Fruit fly (Drosophila melanogaster): ENCODE results near the gene bsf.

The bsf gene

DNA sequence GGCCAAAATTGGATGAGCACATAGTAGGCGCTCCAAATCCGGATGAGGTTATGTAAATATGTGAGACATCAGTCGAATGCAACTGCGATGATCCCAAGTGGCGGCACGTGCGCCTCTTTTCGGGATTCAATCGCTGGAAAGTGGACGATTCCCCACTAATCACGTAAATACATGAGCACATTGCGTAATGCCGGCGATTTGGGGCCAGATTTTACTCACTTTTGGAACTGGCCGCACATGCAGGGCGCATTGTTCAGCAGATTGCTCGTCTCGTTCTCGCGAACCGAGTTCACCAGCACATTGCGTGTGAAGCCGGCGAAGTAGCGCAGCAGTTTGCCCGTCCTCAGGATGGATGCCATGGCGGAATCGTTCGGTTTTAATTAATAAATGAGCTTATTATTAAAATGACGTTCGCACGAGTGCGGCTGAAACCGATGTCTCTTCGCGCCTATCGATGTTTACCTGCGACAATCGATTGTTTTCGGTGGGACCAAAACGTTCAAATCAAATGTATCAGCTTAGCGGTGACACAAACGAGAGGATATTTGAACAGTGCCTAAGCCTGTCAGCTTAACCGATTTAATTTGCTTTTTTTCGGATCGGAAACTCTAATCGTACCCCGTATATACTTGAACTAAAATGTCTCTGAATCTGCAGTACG, at the start of gene bsf, which contains the start of gene Ntf-2r:
Gene bsf (minus strand): TSS at position 460 of the 661 bp plus-strand sequence.
Gene Ntf-2r (plus strand): TSS at position 522 of the 661 bp plus-strand sequence.
- peak; percentile 21 for TF ChIP-seq Hr83 (GFP tag; optimal IDR thresholded peaks at IDR 0.05; ENCODE audit: poor library complexity, severe bottlenecking)
- TF ChIP-seq Myc (optimal IDR thresholded peaks at IDR 0.05) = peak; percentile 44
- no peak for TF ChIP-seq HLH106 (tag; optimal IDR thresholded peaks at IDR 0.05)
- TF ChIP-seq rgr (GFP tag; optimal IDR thresholded peaks at IDR 0.05) = no peak
- no peak for TF ChIP-seq Mio (GFP tag; optimal IDR thresholded peaks at IDR 0.05)
- TF ChIP-seq usp (GFP tag; optimal IDR thresholded peaks at IDR 0.05) = no peak
- TF ChIP-seq Vsx2 (GFP tag; optimal IDR thresholded peaks at IDR 0.05; ENCODE audit: partially characterized antibody) = no peak
- TF ChIP-seq foxo (GFP tag; optimal IDR thresholded peaks at IDR 0.05) = no peak
- no peak for TF ChIP-seq N (GFP tag; optimal IDR thresholded peaks at IDR 0.05)
- no peak for TF ChIP-seq h (GFP tag; optimal IDR thresholded peaks at IDR 0.05)
- TF ChIP-seq dmrt93B (GFP tag; optimal IDR thresholded peaks at IDR 0.05) = no peak
- TF ChIP-seq CrebA (GFP tag; optimal IDR thresholded peaks at IDR 0.05; ENCODE audit: borderline replicate concordance) = no peak
- TF ChIP-seq dl (GFP tag; optimal IDR thresholded peaks at IDR 0.05; ENCODE audit: insufficient read depth in 1 of 2, partially characterized antibody in 2 of 2) = no peak
- TF ChIP-seq Rel (GFP tag; optimal IDR thresholded peaks at IDR 0.05) = no peak
- TF ChIP-seq Rel (tag; optimal IDR thresholded peaks at IDR 0.05) = no peak

DNA sequence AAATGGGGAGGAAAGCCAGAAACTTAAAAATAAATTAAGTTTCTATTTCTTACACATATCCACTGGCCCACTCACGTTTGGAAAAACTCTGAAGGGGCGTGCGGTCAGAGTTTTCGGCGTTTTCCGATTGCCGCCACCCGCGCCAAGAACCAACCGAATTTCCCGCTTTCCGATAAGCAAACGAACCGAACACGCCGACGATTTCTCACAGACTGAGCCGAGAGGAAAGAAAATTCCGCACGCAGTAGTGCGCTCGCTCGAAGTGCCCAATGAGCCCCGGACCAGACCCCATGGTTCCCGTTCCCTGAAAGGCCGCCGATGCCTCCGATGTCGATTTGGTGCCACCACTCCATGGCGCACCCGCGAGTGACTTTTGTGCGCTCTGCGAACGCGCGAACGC, 49.4 kb upstream of the bsf start, which contains the start of gene kon:
Gene kon (minus strand): TSS at position 219 of the 400 bp plus-strand sequence.
- TF ChIP-seq dmrt93B (GFP tag; optimal IDR thresholded peaks at IDR 0.05) (no peak), Mio (GFP tag; optimal IDR thresholded peaks at IDR 0.05) (no peak), foxo (GFP tag; optimal IDR thresholded peaks at IDR 0.05) (no peak)

DNA sequence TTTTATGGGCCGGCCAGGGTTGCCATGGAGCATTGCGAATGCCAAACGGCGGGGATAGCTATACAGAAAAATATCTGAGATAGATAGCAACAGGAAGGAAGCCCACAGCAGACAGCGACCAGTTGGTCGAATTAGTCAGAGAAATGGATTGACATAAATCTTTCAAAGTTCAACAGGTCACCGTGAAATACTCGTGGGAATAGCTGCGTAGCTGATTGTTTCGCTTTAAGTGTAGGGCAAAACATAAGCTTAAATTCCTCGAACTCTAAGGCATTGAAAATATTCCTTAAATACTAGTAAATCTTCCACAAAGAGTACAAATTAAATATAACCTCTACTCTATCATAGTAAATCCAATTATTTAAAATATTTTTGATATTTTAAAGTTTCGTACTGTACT, 45.5 kb upstream of the bsf start:
- TF ChIP-seq HLH106 (tag; optimal IDR thresholded peaks at IDR 0.05) (no peak), br (GFP tag; optimal IDR thresholded peaks at IDR 0.05) (no peak), OdsH (GFP tag; optimal IDR thresholded peaks at IDR 0.05) (no peak), Dif (GFP tag; optimal IDR thresholded peaks at IDR 0.05; ENCODE audit: partially characterized antibody) (no peak), Myc (optimal IDR thresholded peaks at IDR 0.05) (no peak), foxo (GFP tag; optimal IDR thresholded peaks at IDR 0.05) (no peak), N (GFP tag; optimal IDR thresholded peaks at IDR 0.05) (no peak), psq (GFP tag; optimal IDR thresholded peaks at IDR 0.05) (no peak), lola (GFP tag; optimal IDR thresholded peaks at IDR 0.05) (no peak), usp (GFP tag; optimal IDR thresholded peaks at IDR 0.05) (no peak), GATAd (GFP tag; optimal IDR thresholded peaks at IDR 0.05) (no peak), Rel (GFP tag; optimal IDR thresholded peaks at IDR 0.05) (no peak), Rel (tag; optimal IDR thresholded peaks at IDR 0.05) (no peak), fru (GFP tag; optimal IDR thresholded peaks at IDR 0.05) (no peak), pan (optimal IDR thresholded peaks at IDR 0.05) (no peak), Hr83 (GFP tag; optimal IDR thresholded peaks at IDR 0.05; ENCODE audit: poor library complexity, severe bottlenecking) (no peak), Sp1 (GFP tag; optimal IDR thresholded peaks at IDR 0.05) (no peak), jim (GFP tag; optimal IDR thresholded peaks at IDR 0.05) (no peak), CG9705 (GFP tag; optimal IDR thresholded peaks at IDR 0.05) (no peak), dl (GFP tag; optimal IDR thresholded peaks at IDR 0.05; ENCODE audit: insufficient read depth in 1 of 2, partially characterized antibody in 2 of 2) (no peak)

DNA sequence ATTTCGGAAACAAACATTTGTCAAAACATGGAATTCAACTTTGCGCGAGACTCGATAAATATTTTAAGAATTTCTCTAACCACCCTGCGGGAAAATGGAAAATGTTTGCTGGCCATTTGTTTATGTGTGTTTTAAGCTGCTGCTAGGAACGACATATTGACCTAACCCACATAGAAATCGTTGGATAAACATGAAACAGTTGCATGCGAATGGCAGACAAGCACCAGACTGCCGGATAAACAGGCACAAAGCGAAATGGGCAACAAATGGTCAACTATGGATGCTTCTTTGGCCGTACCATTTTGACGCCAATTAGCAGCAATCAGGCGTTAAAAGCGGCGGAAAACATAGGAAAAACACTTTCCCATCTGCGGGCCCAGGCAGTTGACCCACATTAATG, 42.4 kb upstream of the bsf start:
- TF ChIP-seq dsf (GFP tag; optimal IDR thresholded peaks at IDR 0.05; ENCODE audit: borderline replicate concordance) = no peak
- TF ChIP-seq CG9705 (GFP tag; optimal IDR thresholded peaks at IDR 0.05) = no peak

- TF ChIP-seq dmrt93B (GFP tag; optimal IDR thresholded peaks at IDR 0.05) (no peak), foxo (GFP tag; optimal IDR thresholded peaks at IDR 0.05) (no peak), sage (GFP tag; optimal IDR thresholded peaks at IDR 0.05) (no peak), rgr (GFP tag; optimal IDR thresholded peaks at IDR 0.05) (no peak), usp (GFP tag; optimal IDR thresholded peaks at IDR 0.05) (no peak)
Observed at dm6 chr2L:18493122-18493521, 38.7 kb upstream of the bsf start.

- TF ChIP-seq dmrt93B (GFP tag; optimal IDR thresholded peaks at IDR 0.05) (no peak), Mio (GFP tag; optimal IDR thresholded peaks at IDR 0.05) (no peak), Myc (optimal IDR thresholded peaks at IDR 0.05) (no peak), Abd-B (GFP tag; optimal IDR thresholded peaks at IDR 0.05) (no peak), lola (GFP tag; optimal IDR thresholded peaks at IDR 0.05) (no peak), OdsH (GFP tag; optimal IDR thresholded peaks at IDR 0.05) (no peak), psq (GFP tag; optimal IDR thresholded peaks at IDR 0.05) (no peak), brk (GFP tag; optimal IDR thresholded peaks at IDR 0.05) (no peak), usp (GFP tag; optimal IDR thresholded peaks at IDR 0.05) (no peak), fru (GFP tag; optimal IDR thresholded peaks at IDR 0.05) (no peak), Hnf4 (GFP tag; optimal IDR thresholded peaks at IDR 0.05) (no peak), br (GFP tag; optimal IDR thresholded peaks at IDR 0.05) (no peak), rgr (GFP tag; optimal IDR thresholded peaks at IDR 0.05) (no peak), jim (GFP tag; optimal IDR thresholded peaks at IDR 0.05) (no peak)
Observed at dm6 chr2L:18486828-18487227, 32.4 kb upstream of the bsf start.

Data from whole organism, wandering third instar larva.